Worm (Caenorhabditis elegans) whole organism, L2 larva: ENCODE measurements around the gene osm-12.
A peak's percentile ranks its signal among the peaks of the same experiment; 100 is the strongest.

Experiments
- F13H6.1 ChIP-seq: sonication (generic microtip); optimal IDR thresholded peaks from 2 replicates; lab custom pipeline; 2016; ENCODE audit warnings: missing genetic modification characterization, missing compliant biosample characterization
- R02D3.7 ChIP-seq: fragments of 150-350 bp; optimal IDR thresholded peaks from 2 replicates; lab custom pipeline; 2014; ENCODE audit warnings: missing biosample characterization, missing genetic modification characterization
- Y55F3AM.14 ChIP-seq: fragments of 200-800 bp; sonication (Bioruptor generic); optimal IDR thresholded peaks from 2 replicates; lab custom pipeline; 2018; ENCODE audit warnings: mild to moderate bottlenecking, missing genetic modification characterization, missing compliant biosample characterization
- ZK546.5 ChIP-seq: sonication (generic microtip); optimal IDR thresholded peaks from 2 replicates; lab custom pipeline; 2017; ENCODE audit warnings: missing biosample characterization, missing genetic modification characterization
- alr-1 ChIP-seq: fragments of 150-350 bp; optimal IDR thresholded peaks from 2 replicates; lab custom pipeline; 2014; ENCODE audit warnings: missing biosample characterization, missing genetic modification characterization
- aly-2 ChIP-seq: fragments of 150-350 bp; optimal IDR thresholded peaks from 2 replicates; lab custom pipeline; 2014; ENCODE audit warnings: missing biosample characterization, missing genetic modification characterization
- ama-1 ChIP-seq: fragments of 150-350 bp; optimal IDR thresholded peaks from 2 replicates; lab custom pipeline; 2018; ENCODE audit warnings: inconsistent platforms
- blmp-1 ChIP-seq: sonication (generic microtip); optimal IDR thresholded peaks from 2 replicates; lab custom pipeline; 2017; ENCODE audit warnings: missing genetic modification characterization, mild to moderate bottlenecking, missing compliant biosample characterization, antibody characterized with exemption, moderate library complexity; ENCODE audit not compliant: insufficient read depth
- ceh-16 ChIP-seq: fragments of 150-350 bp; optimal IDR thresholded peaks from 2 replicates; lab custom pipeline; 2014; ENCODE audit warnings: missing biosample characterization, missing genetic modification characterization
- ceh-82 ChIP-seq: fragments of 150-350 bp; optimal IDR thresholded peaks from 2 replicates; lab custom pipeline; 2014; ENCODE audit warnings: missing biosample characterization, missing genetic modification characterization
- crh-2 ChIP-seq: sonication (generic microtip); optimal IDR thresholded peaks from 2 replicates; lab custom pipeline; 2017; ENCODE audit warnings: missing biosample characterization, missing genetic modification characterization
- dmd-4 ChIP-seq: sonication (generic microtip); optimal IDR thresholded peaks from 2 replicates; lab custom pipeline; 2017; ENCODE audit warnings: missing biosample characterization, missing genetic modification characterization
- egl-27 ChIP-seq: sonication (generic microtip); optimal IDR thresholded peaks from 3 replicates; lab custom pipeline; 2017; ENCODE audit warnings: missing biosample characterization, missing genetic modification reagents, missing genetic modification characterization
- elt-1 ChIP-seq: fragments of 150-350 bp; optimal IDR thresholded peaks from 2 replicates; lab custom pipeline; 2014; ENCODE audit warnings: missing biosample characterization, missing genetic modification characterization
- elt-3 ChIP-seq: sonication (generic microtip); optimal IDR thresholded peaks from 2 replicates; lab custom pipeline; 2017; ENCODE audit warnings: missing biosample characterization, missing genetic modification characterization
- fos-1 ChIP-seq: fragments of 150-350 bp; optimal IDR thresholded peaks from 2 replicates; lab custom pipeline; 2014; ENCODE audit warnings: missing biosample characterization, missing genetic modification characterization
- gmeb-1 ChIP-seq: fragments of 150-350 bp; optimal IDR thresholded peaks from 2 replicates; lab custom pipeline; 2014; ENCODE audit warnings: missing biosample characterization, missing genetic modification characterization
- lin-11 ChIP-seq: fragments of 150-350 bp; sonication (generic microtip); optimal IDR thresholded peaks from 2 replicates; lab custom pipeline; 2014; ENCODE audit warnings: missing biosample characterization, missing genetic modification characterization, inconsistent platforms, mixed read lengths
- lin-13 ChIP-seq: fragments of 150-350 bp; optimal IDR thresholded peaks from 2 replicates; lab custom pipeline; 2014; ENCODE audit warnings: missing biosample characterization, missing genetic modification reagents, missing genetic modification characterization
- lin-39 ChIP-seq: fragments of 150-350 bp; optimal IDR thresholded peaks from 2 replicates; lab custom pipeline; 2014; ENCODE audit warnings: missing biosample characterization, missing genetic modification reagents, missing genetic modification characterization
- lsy-2 ChIP-seq, 2 experiments: fragments of 150-350 bp in 1 of 2; sonication (generic microtip) in 1 of 2; optimal IDR thresholded peaks; 2 replicates each; lab custom pipeline; 2014 to 2017; ENCODE audit warnings: missing biosample characterization in 2 of 2, missing genetic modification characterization in 2 of 2
- mab-5 ChIP-seq: fragments of 150-350 bp; optimal IDR thresholded peaks from 2 replicates; lab custom pipeline; 2014; ENCODE audit warnings: missing biosample characterization, missing genetic modification characterization
- mbf-1 ChIP-seq: sonication (generic microtip); optimal IDR thresholded peaks from 2 replicates; lab custom pipeline; 2017; ENCODE audit warnings: missing biosample characterization, missing genetic modification characterization
- nhr-11 ChIP-seq: fragments of 150-350 bp; optimal IDR thresholded peaks from 2 replicates; lab custom pipeline; 2014; ENCODE audit warnings: missing biosample characterization, missing genetic modification characterization
- nhr-12 ChIP-seq: fragments of 150-350 bp; optimal IDR thresholded peaks from 2 replicates; lab custom pipeline; 2014; ENCODE audit warnings: missing biosample characterization, missing genetic modification characterization
- nhr-129 ChIP-seq: fragments of 150-350 bp; optimal IDR thresholded peaks from 2 replicates; lab custom pipeline; 2014; ENCODE audit warnings: missing biosample characterization, missing genetic modification characterization
- nhr-21 ChIP-seq: fragments of 150-350 bp; optimal IDR thresholded peaks from 2 replicates; lab custom pipeline; 2014; ENCODE audit warnings: missing biosample characterization, missing genetic modification characterization
- nhr-23 ChIP-seq: fragments of 150-350 bp; optimal IDR thresholded peaks from 2 replicates; lab custom pipeline; 2014; ENCODE audit warnings: missing biosample characterization, missing genetic modification reagents, missing genetic modification characterization
- nhr-237 ChIP-seq: fragments of 150-350 bp; optimal IDR thresholded peaks from 2 replicates; lab custom pipeline; 2014; ENCODE audit warnings: missing biosample characterization, missing genetic modification characterization
- nhr-25 ChIP-seq: fragments of 150-350 bp; sonication (generic microtip); optimal IDR thresholded peaks from 3 replicates; lab custom pipeline; 2014; ENCODE audit warnings: missing biosample characterization, missing genetic modification characterization
- nhr-6 ChIP-seq: fragments of 150-350 bp; optimal IDR thresholded peaks from 2 replicates; lab custom pipeline; 2014; ENCODE audit warnings: missing biosample characterization, missing genetic modification characterization
- nhr-77 ChIP-seq: fragments of 150-350 bp; optimal IDR thresholded peaks from 2 replicates; lab custom pipeline; 2014; ENCODE audit warnings: missing biosample characterization, missing genetic modification characterization
- peb-1 ChIP-seq: fragments of 150-350 bp; optimal IDR thresholded peaks from 2 replicates; lab custom pipeline; 2014; ENCODE audit warnings: missing biosample characterization, missing genetic modification characterization
- sem-4 ChIP-seq: fragments of 150-350 bp; optimal IDR thresholded peaks from 2 replicates; lab custom pipeline; 2014; ENCODE audit warnings: missing biosample characterization, missing genetic modification reagents, missing genetic modification characterization
- skn-1 ChIP-seq: sonication (generic microtip); optimal IDR thresholded peaks from 2 replicates; lab custom pipeline; 2017; ENCODE audit warnings: missing biosample characterization, missing genetic modification characterization
- sma-3 ChIP-seq: sonication (generic microtip); optimal IDR thresholded peaks from 2 replicates; lab custom pipeline; 2016; ENCODE audit warnings: missing genetic modification reagents, missing genetic modification characterization, missing compliant biosample characterization
- sma-9 ChIP-seq, 2 experiments: fragments of 150-350 bp in 1 of 2; sonication (generic microtip) in 1 of 2; optimal IDR thresholded peaks; 2 replicates each; lab custom pipeline; 2014 to 2016; ENCODE audit warnings: missing genetic modification characterization in 2 of 2, mild to moderate bottlenecking in 1 of 2, missing biosample characterization in 1 of 2, missing compliant biosample characterization in 1 of 2, missing genetic modification reagents in 1 of 2, moderate library complexity in 1 of 2
- snpc-4 ChIP-seq: fragments of 150-350 bp; optimal IDR thresholded peaks from 2 replicates; lab custom pipeline; 2014; ENCODE audit warnings: missing biosample characterization, missing genetic modification characterization
- unc-39 ChIP-seq: fragments of 150-350 bp; optimal IDR thresholded peaks from 2 replicates; lab custom pipeline; 2014; ENCODE audit warnings: missing biosample characterization, missing genetic modification characterization
- unc-55 ChIP-seq: fragments of 150-350 bp; sonication (generic microtip); optimal IDR thresholded peaks from 3 replicates; lab custom pipeline; 2014; ENCODE audit warnings: missing biosample characterization, missing genetic modification reagents, missing genetic modification characterization
- unc-62 ChIP-seq: fragments of 150-350 bp; optimal IDR thresholded peaks from 2 replicates; lab custom pipeline; 2014; ENCODE audit warnings: missing biosample characterization, missing genetic modification reagents, missing genetic modification characterization
- zag-1 ChIP-seq: fragments of 150-350 bp; optimal IDR thresholded peaks from 2 replicates; lab custom pipeline; 2014; ENCODE audit warnings: missing biosample characterization, missing genetic modification characterization
- ztf-1 ChIP-seq: fragments of 200-800 bp; sonication (Bioruptor generic); conservative IDR thresholded peaks from 2 replicates; pipeline ENCODE4 v1.3.6; 2022; ENCODE audit warnings: missing genetic modification characterization, missing compliant biosample characterization
- ztf-11 ChIP-seq: sonication (generic microtip); optimal IDR thresholded peaks from 2 replicates; lab custom pipeline; 2017; ENCODE audit warnings: missing biosample characterization, missing genetic modification characterization
- ztf-4 ChIP-seq: fragments of 150-350 bp; optimal IDR thresholded peaks from 2 replicates; lab custom pipeline; 2014; ENCODE audit warnings: missing biosample characterization, missing genetic modification characterization

Gene osm-12

ce11 chrIII:12202437-12202836 is at the start of gene osm-12:
Gene osm-12, minus strand, starts transcription at chrIII:12202537.
- TF ChIP-seq nhr-237 (tag; lab: Kevin White, UChicago) (no peak), Y55F3AM.14 (GFP tag; lab: Kevin White, UChicago) (no peak), aly-2 (tag; lab: Kevin White, UChicago) (no peak), nhr-12 (tag; lab: Kevin White, UChicago) (no peak), unc-39 (no peak), alr-1 (tag; lab: Kevin White, UChicago) (no peak), nhr-21 (no peak), sma-3 (GFP tag; lab: Kevin White, UChicago) (no peak), peb-1 (tag; lab: Kevin White, UChicago) (no peak), mbf-1 (tag; lab: Kevin White, UChicago) (no peak), skn-1 (tag; lab: Kevin White, UChicago) (no peak), ZK546.5 (tag; lab: Kevin White, UChicago) (no peak), nhr-77 (no peak), F13H6.1 (tag; lab: Kevin White, UChicago) (no peak), ceh-82 (tag; lab: Kevin White, UChicago) (no peak), sma-9 (GFP tag; optimal IDR thresholded peaks at IDR 0.05; lab: Kevin White, UChicago) (no peak), sma-9 (tag; optimal IDR thresholded peaks at IDR 0.05; lab: Kevin White, UChicago) (no peak), nhr-23 (tag; lab: Kevin White, UChicago) (no peak), ztf-1 (GFP tag; lab: Robert Waterston, UW) (no peak)
- TF ChIP-seq, all 48 proteins: peak for 0

DNA sequence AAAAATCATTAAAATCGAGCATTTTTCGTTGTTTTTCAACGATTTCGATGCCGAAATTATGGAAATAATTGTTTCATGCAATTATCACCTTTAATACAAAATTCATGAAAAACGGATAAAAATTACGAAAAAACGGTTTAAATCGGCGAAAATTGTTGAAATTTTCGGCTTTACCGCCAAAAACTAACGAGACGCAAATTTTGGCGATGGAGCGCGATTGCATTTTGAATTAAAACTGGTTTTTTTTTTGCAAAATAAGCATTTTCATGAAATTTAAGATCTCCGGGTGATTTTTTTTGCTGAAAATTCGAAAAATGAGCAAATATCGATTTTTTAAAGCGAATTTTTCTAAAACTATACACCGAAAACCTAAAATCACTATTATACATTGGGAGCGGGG is 48.8 kb upstream of the osm-12 start:
- TF ChIP-seq Y55F3AM.14 (GFP tag; lab: Kevin White, UChicago) = no peak
- no peak for TF ChIP-seq elt-1 (tag; lab: Kevin White, UChicago)
- no peak for TF ChIP-seq ama-1
- no peak for TF ChIP-seq ztf-11 (tag; lab: Kevin White, UChicago)
- no peak for TF ChIP-seq fos-1

DNA sequence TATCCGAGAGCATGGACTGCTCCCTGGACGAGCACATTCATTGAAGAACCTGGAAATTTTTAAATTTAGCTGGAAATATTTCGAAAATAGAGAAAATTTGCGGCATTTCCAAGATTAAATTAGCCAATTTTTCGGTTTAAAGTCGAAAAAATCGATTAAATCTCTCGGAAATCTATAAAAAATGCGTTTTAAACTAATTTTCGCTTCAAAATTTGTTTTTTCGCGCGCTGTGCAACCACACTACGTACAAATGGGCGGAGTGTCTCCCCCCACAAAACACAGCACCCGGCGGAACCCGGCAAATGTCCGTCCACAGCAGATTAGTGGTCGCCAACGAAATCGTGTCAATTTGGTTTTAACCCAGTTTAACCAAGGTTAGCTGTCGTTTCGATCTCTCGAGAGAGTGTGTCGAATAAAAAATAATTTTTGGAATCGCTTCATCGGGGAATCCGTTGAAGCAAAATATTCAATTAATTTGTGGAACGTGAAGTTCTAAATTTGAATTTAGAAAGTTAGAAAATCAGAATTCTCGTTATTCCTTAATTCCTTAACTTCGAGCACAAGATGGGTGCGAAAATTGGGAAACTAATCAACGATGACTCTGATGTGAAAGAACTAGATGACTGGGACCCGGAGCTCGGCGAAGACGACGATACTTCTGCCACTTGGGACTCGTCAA is 47.9 kb upstream of the osm-12 start, which contains the start of the genes tim-1 and Y75B8A.23:
tim-1 (minus strand) TSS at position 51 of the 679 bp plus-strand sequence.
Y75B8A.23 (plus strand) TSS at position 547 of the 679 bp plus-strand sequence.
- TF ChIP-seq lin-11 (tag; lab: Kevin White, UChicago) (peak; percentile 93), elt-1 (tag; lab: Kevin White, UChicago) (peak; percentile 53), peb-1 (tag; lab: Kevin White, UChicago) (no peak), zag-1 (peak; percentile 84), aly-2 (tag; lab: Kevin White, UChicago) (peak; percentile 38), sem-4 (tag; lab: Kevin White, UChicago) (peak; percentile 99), fos-1 (peak; percentile 96), lin-13 (GFP tag; lab: Kevin White, UChicago) (peak; percentile 96), nhr-23 (tag; lab: Kevin White, UChicago) (no peak), ceh-82 (tag; lab: Kevin White, UChicago) (peak; percentile 81), ceh-16 (tag; lab: Kevin White, UChicago) (peak; percentile 77), nhr-6 (tag; lab: Kevin White, UChicago) (peak; percentile 77), elt-3 (tag; lab: Kevin White, UChicago) (no peak), nhr-237 (tag; lab: Kevin White, UChicago) (peak; percentile 37), mbf-1 (tag; lab: Kevin White, UChicago) (no peak), snpc-4 (tag; lab: Kevin White, UChicago) (peak; percentile 100), unc-39 (no peak), F13H6.1 (tag; lab: Kevin White, UChicago) (peak; percentile 94), dmd-4 (tag; lab: Kevin White, UChicago) (peak; percentile 48), nhr-11 (tag; lab: Kevin White, UChicago) (peak; percentile 74), R02D3.7 (peak; percentile 52), ztf-11 (tag; lab: Kevin White, UChicago) (no peak), ZK546.5 (tag; lab: Kevin White, UChicago) (peak; percentile 32), alr-1 (tag; lab: Kevin White, UChicago) (no peak), ztf-1 (GFP tag; lab: Robert Waterston, UW) (no peak), lin-39 (tag; lab: Kevin White, UChicago) (no peak), lsy-2 (tag; optimal IDR thresholded peaks at IDR 0.05; lab: Kevin White, UChicago) (peak; percentile 89 to 94), nhr-21 (peak; percentile 97), Y55F3AM.14 (GFP tag; lab: Kevin White, UChicago) (peak; percentile 86), ztf-4 (tag; lab: Kevin White, UChicago) (peak; percentile 90), gmeb-1 (tag; lab: Kevin White, UChicago) (peak; percentile 97), sma-3 (GFP tag; lab: Kevin White, UChicago) (peak; percentile 98), egl-27 (tag; lab: Kevin White, UChicago) (peak; percentile 84), mab-5 (tag; lab: Kevin White, UChicago) (peak; percentile 94), skn-1 (tag; lab: Kevin White, UChicago) (peak; percentile 24), nhr-12 (tag; lab: Kevin White, UChicago) (peak; percentile 53), nhr-77 (peak; percentile 84), unc-62 (GFP tag; lab: Kevin White, UChicago) (no peak), blmp-1 (peak; percentile 65), crh-2 (tag; lab: Kevin White, UChicago) (peak; percentile 99), unc-55 (GFP tag; lab: Kevin White, UChicago) (peak; percentile 92), nhr-129 (tag; lab: Kevin White, UChicago) (peak; percentile 89), nhr-25 (tag; lab: Kevin White, UChicago) (peak; percentile 90), sma-9 (GFP tag; optimal IDR thresholded peaks at IDR 0.05; lab: Kevin White, UChicago) (peak; percentile 79), sma-9 (tag; optimal IDR thresholded peaks at IDR 0.05; lab: Kevin White, UChicago) (no peak)
